Fruit fly (Drosophila melanogaster) whole organism, embryonic: ENCODE data around the gene Tasp1.
A peak's percentile ranks its signal among the peaks of the same experiment; 100 is the strongest.

Experiments
- BEAF-32 ChIP-seq: fragments of 200-800 bp; sonication (Bioruptor generic); optimal IDR thresholded peaks from 3 replicates; lab custom pipeline; 2017; ENCODE audit warnings: missing biosample characterization, missing genetic modification characterization, mild to moderate bottlenecking, moderate library complexity, missing genetic modification reagents
- Bdp1 ChIP-seq: fragments of 200-800 bp; sonication (Bioruptor generic); optimal IDR thresholded peaks from 3 replicates; lab custom pipeline; 2016; ENCODE audit warnings: missing biosample characterization, missing genetic modification characterization
- Blimp-1 ChIP-seq: fragments of 200-800 bp; sonication (Bioruptor generic); optimal IDR thresholded peaks from 3 replicates; lab custom pipeline; 2018; ENCODE audit warnings: missing biosample characterization, missing genetic modification characterization, mild to moderate bottlenecking, moderate library complexity, missing genetic modification reagents
- CG10543 ChIP-seq: fragments of 200-800 bp; sonication (Bioruptor generic); optimal IDR thresholded peaks from 3 replicates; lab custom pipeline; 2017; ENCODE audit warnings: missing biosample characterization, mild to moderate bottlenecking, missing genetic modification characterization, moderate library complexity
- CG11560 ChIP-seq: fragments of 200-800 bp; sonication (Bioruptor generic); IDR thresholded peaks from 3 replicates; pipeline ENCODE4 v1.3.6; 2022; ENCODE audit warnings: missing biosample characterization, missing genetic modification characterization
- CG12391 ChIP-seq: fragments of 200-800 bp; sonication (Bioruptor generic); optimal IDR thresholded peaks from 3 replicates; lab custom pipeline; 2018; ENCODE audit warnings: missing biosample characterization, mild to moderate bottlenecking, missing genetic modification characterization, moderate library complexity
- CG13775 ChIP-seq: fragments of 200-800 bp; sonication (Bioruptor generic); optimal IDR thresholded peaks from 3 replicates; lab custom pipeline; 2017; ENCODE audit warnings: missing biosample characterization, mild to moderate bottlenecking, missing genetic modification characterization
- CG14441 ChIP-seq: fragments of 200-800 bp; sonication (Bioruptor generic); IDR thresholded peaks from 2 replicates; pipeline ENCODE4 v1.3.6; 2022; ENCODE audit warnings: missing biosample characterization, missing genetic modification characterization
- CG17361 ChIP-seq: fragments of 200-800 bp; sonication (Bioruptor generic); IDR thresholded peaks from 3 replicates; pipeline ENCODE4 v1.3.6; 2022; ENCODE audit warnings: missing biosample characterization, missing genetic modification characterization
- CG17385 ChIP-seq: fragments of 200-800 bp; sonication (Bioruptor generic); optimal IDR thresholded peaks from 3 replicates; lab custom pipeline; 2018; ENCODE audit warnings: missing biosample characterization, mild to moderate bottlenecking, missing genetic modification characterization
- CG18619 ChIP-seq: fragments of 200-800 bp; sonication (Bioruptor generic); optimal IDR thresholded peaks from 3 replicates; lab custom pipeline; 2017; ENCODE audit warnings: missing biosample characterization, mild to moderate bottlenecking, missing genetic modification characterization
- CG18764 ChIP-seq: fragments of 200-800 bp; sonication (Bioruptor generic); optimal IDR thresholded peaks from 3 replicates; lab custom pipeline; 2016; ENCODE audit warnings: missing biosample characterization, missing genetic modification characterization
- CG2199 ChIP-seq: fragments of 200-800 bp; sonication (Bioruptor generic); IDR thresholded peaks from 3 replicates; pipeline ENCODE4 v1.3.6; 2022; ENCODE audit warnings: missing biosample characterization, missing genetic modification characterization
- CG30020 ChIP-seq: fragments of 200-800 bp; optimal IDR thresholded peaks from 2 replicates; lab custom pipeline; 2019; ENCODE audit warnings: missing biosample characterization, mild to moderate bottlenecking, missing genetic modification characterization, moderate library complexity
- CG31388 ChIP-seq: fragments of 200-800 bp; sonication (Bioruptor generic); optimal IDR thresholded peaks from 2 replicates; lab custom pipeline; 2016; ENCODE audit warnings: missing biosample characterization, missing genetic modification characterization
- CG3407 ChIP-seq: fragments of 200-800 bp; sonication (Bioruptor generic); optimal IDR thresholded peaks from 2 replicates; lab custom pipeline; 2018; ENCODE audit warnings: missing biosample characterization, mild to moderate bottlenecking, missing genetic modification characterization
- CG5953 ChIP-seq: fragments of 200-800 bp; sonication (Bioruptor generic); IDR thresholded peaks from 2 replicates; pipeline ENCODE4 v1.3.6; 2022; ENCODE audit warnings: missing biosample characterization, missing genetic modification characterization
- CG6654 ChIP-seq: fragments of 200-800 bp; sonication (Bioruptor generic); optimal IDR thresholded peaks from 2 replicates; lab custom pipeline; 2017; ENCODE audit warnings: missing biosample characterization, mild to moderate bottlenecking, missing genetic modification characterization
- CG6689 ChIP-seq: fragments of 200-800 bp; sonication (Bioruptor generic); IDR thresholded peaks from 2 replicates; pipeline ENCODE4 v1.3.6; 2022; ENCODE audit warnings: missing biosample characterization, missing genetic modification characterization
- CG6765 ChIP-seq: fragments of 200-800 bp; sonication (Bioruptor generic); optimal IDR thresholded peaks from 3 replicates; lab custom pipeline; 2017; ENCODE audit warnings: missing biosample characterization, mild to moderate bottlenecking, missing genetic modification characterization
- CG9215 ChIP-seq: fragments of 200-800 bp; sonication (Bioruptor generic); IDR thresholded peaks from 2 replicates; pipeline ENCODE4 v1.3.6; 2022; ENCODE audit warnings: missing biosample characterization, missing genetic modification characterization
- Dad ChIP-seq: fragments of 200-800 bp; sonication (Bioruptor generic); optimal IDR thresholded peaks from 3 replicates; lab custom pipeline; 2016; ENCODE audit warnings: missing biosample characterization, missing genetic modification characterization
- Doc3 ChIP-seq: fragments of 200-800 bp; sonication (Bioruptor generic); IDR thresholded peaks from 3 replicates; pipeline ENCODE4 v1.3.6; 2022; ENCODE audit warnings: missing biosample characterization, missing genetic modification characterization; ENCODE audit not compliant: partially characterized antibody
- Elba2 ChIP-seq: fragments of 200-800 bp; sonication (Bioruptor generic); optimal IDR thresholded peaks from 3 replicates; lab custom pipeline; 2016; ENCODE audit warnings: missing biosample characterization, missing genetic modification characterization
- GATAe ChIP-seq: fragments of 200-800 bp; sonication (Bioruptor generic); conservative IDR thresholded peaks from 2 replicates; pipeline ENCODE4 v1.3.6; 2022; ENCODE audit warnings: missing biosample characterization, missing genetic modification characterization
- HHEX ChIP-seq: fragments of 200-800 bp; sonication (Bioruptor generic); optimal IDR thresholded peaks from 3 replicates; lab custom pipeline; 2017; ENCODE audit warnings: missing biosample characterization, mild to moderate bottlenecking, missing genetic modification characterization, missing genetic modification reagents
- HLH54F ChIP-seq: fragments of 200-800 bp; sonication (Bioruptor generic); optimal IDR thresholded peaks from 3 replicates; lab custom pipeline; 2016; ENCODE audit warnings: missing biosample characterization, missing genetic modification characterization
- Myb ChIP-seq: fragments of 200-800 bp; sonication (Bioruptor generic); optimal IDR thresholded peaks from 2 replicates; lab custom pipeline; 2016; ENCODE audit warnings: missing biosample characterization, missing genetic modification characterization
- Oaz ChIP-seq: fragments of 200-800 bp; sonication (Bioruptor generic); IDR thresholded peaks from 2 replicates; pipeline ENCODE4 v1.3.6; 2022; ENCODE audit warnings: missing biosample characterization, missing genetic modification characterization
- Oli ChIP-seq: fragments of 200-800 bp; sonication (Bioruptor generic); optimal IDR thresholded peaks from 2 replicates; lab custom pipeline; 2018; ENCODE audit warnings: missing biosample characterization, mild to moderate bottlenecking, missing genetic modification characterization, moderate library complexity
- Usf ChIP-seq: fragments of 200-800 bp; sonication (Bioruptor generic); optimal IDR thresholded peaks from 2 replicates; lab custom pipeline; 2017; ENCODE audit warnings: missing genotype, missing biosample characterization, missing genetic modification characterization
- Vsx1 ChIP-seq: fragments of 200-800 bp; sonication (Bioruptor generic); optimal IDR thresholded peaks from 2 replicates; lab custom pipeline; 2017; ENCODE audit warnings: missing biosample characterization, mild to moderate bottlenecking, missing genetic modification characterization, missing genetic modification reagents
- abd-A ChIP-seq: fragments of 200-800 bp; sonication (Bioruptor generic); optimal IDR thresholded peaks from 3 replicates; lab custom pipeline; 2019; ENCODE audit warnings: missing biosample characterization, mild to moderate bottlenecking, missing genetic modification characterization, moderate library complexity
- al ChIP-seq: fragments of 200-800 bp; sonication (Bioruptor generic); IDR thresholded peaks from 2 replicates; pipeline ENCODE4 v1.3.6; 2022; ENCODE audit warnings: missing biosample characterization, missing genetic modification characterization
- ap ChIP-seq: fragments of 200-800 bp; sonication (Bioruptor generic); IDR thresholded peaks from 2 replicates; pipeline ENCODE4 v1.3.6; 2022; ENCODE audit warnings: missing biosample characterization, missing genetic modification characterization
- crc ChIP-seq: fragments of 200-800 bp; sonication (Bioruptor generic); optimal IDR thresholded peaks from 2 replicates; lab custom pipeline; 2016; ENCODE audit warnings: missing biosample characterization, missing genetic modification characterization
- da ChIP-seq: fragments of 200-800 bp; sonication (Bioruptor generic); optimal IDR thresholded peaks from 2 replicates; lab custom pipeline; 2016; ENCODE audit warnings: missing biosample characterization, missing genetic modification characterization
- gce ChIP-seq: fragments of 200-800 bp; sonication (Bioruptor generic); IDR thresholded peaks from 3 replicates; pipeline ENCODE4 v1.3.6; 2022; ENCODE audit warnings: missing biosample characterization, missing genetic modification characterization
- gsb-n ChIP-seq: fragments of 200-800 bp; sonication (Bioruptor generic); optimal IDR thresholded peaks from 3 replicates; lab custom pipeline; 2018; ENCODE audit warnings: missing biosample characterization, mild to moderate bottlenecking, missing genetic modification characterization
- jigr1 ChIP-seq: fragments of 200-800 bp; sonication (Bioruptor generic); IDR thresholded peaks from 3 replicates; pipeline ENCODE4 v1.3.6; 2022; ENCODE audit warnings: missing biosample characterization, missing genetic modification characterization
- jing ChIP-seq: fragments of 200-800 bp; sonication (Bioruptor generic); optimal IDR thresholded peaks from 2 replicates; lab custom pipeline; 2018; ENCODE audit warnings: missing biosample characterization, mild to moderate bottlenecking, missing genetic modification characterization
- maf-S ChIP-seq: fragments of 200-800 bp; sonication (Bioruptor generic); optimal IDR thresholded peaks from 2 replicates; lab custom pipeline; 2016; ENCODE audit warnings: missing biosample characterization, missing genetic modification characterization
- mld ChIP-seq: fragments of 200-800 bp; sonication (Bioruptor generic); IDR thresholded peaks from 3 replicates; pipeline ENCODE4 v1.3.6; 2022; ENCODE audit warnings: missing biosample characterization, missing genetic modification characterization; ENCODE audit not compliant: partially characterized antibody
- nau ChIP-seq: fragments of 200-800 bp; sonication (Bioruptor generic); optimal IDR thresholded peaks from 3 replicates; lab custom pipeline; 2017; ENCODE audit warnings: missing biosample characterization, mild to moderate bottlenecking, missing genetic modification characterization, missing genetic modification reagents
- oc ChIP-seq: fragments of 200-800 bp; sonication (Bioruptor generic); optimal IDR thresholded peaks from 2 replicates; lab custom pipeline; 2018; ENCODE audit warnings: missing biosample characterization, mild to moderate bottlenecking, missing genetic modification characterization, moderate library complexity
- row ChIP-seq: fragments of 200-800 bp; sonication (Bioruptor generic); IDR thresholded peaks from 3 replicates; pipeline ENCODE4 v1.3.6; 2022; ENCODE audit warnings: missing biosample characterization, missing genetic modification characterization
- schlank ChIP-seq: fragments of 200-800 bp; sonication (Bioruptor generic); optimal IDR thresholded peaks from 2 replicates; lab custom pipeline; 2018; ENCODE audit warnings: missing biosample characterization, mild to moderate bottlenecking, missing genetic modification characterization
- sug ChIP-seq: fragments of 200-800 bp; optimal IDR thresholded peaks from 2 replicates; lab custom pipeline; 2019; ENCODE audit warnings: missing biosample characterization, mild to moderate bottlenecking, missing genetic modification characterization, moderate library complexity
- tna ChIP-seq: fragments of 200-800 bp; sonication (Bioruptor generic); IDR thresholded peaks from 2 replicates; pipeline ENCODE4 v1.3.6; 2022; ENCODE audit warnings: missing biosample characterization, missing genetic modification characterization; ENCODE audit not compliant: partially characterized antibody
- toy ChIP-seq: fragments of 200-800 bp; sonication (Bioruptor generic); IDR thresholded peaks from 2 replicates; pipeline ENCODE4 v1.3.6; 2022; ENCODE audit warnings: missing biosample characterization, missing genetic modification characterization
- unc-4 ChIP-seq: fragments of 200-800 bp; sonication (Bioruptor generic); IDR thresholded peaks from 2 replicates; pipeline ENCODE4 v1.3.6; 2022; ENCODE audit warnings: missing biosample characterization, missing genetic modification characterization; ENCODE audit not compliant: partially characterized antibody

Tasp1 gene

DNA sequence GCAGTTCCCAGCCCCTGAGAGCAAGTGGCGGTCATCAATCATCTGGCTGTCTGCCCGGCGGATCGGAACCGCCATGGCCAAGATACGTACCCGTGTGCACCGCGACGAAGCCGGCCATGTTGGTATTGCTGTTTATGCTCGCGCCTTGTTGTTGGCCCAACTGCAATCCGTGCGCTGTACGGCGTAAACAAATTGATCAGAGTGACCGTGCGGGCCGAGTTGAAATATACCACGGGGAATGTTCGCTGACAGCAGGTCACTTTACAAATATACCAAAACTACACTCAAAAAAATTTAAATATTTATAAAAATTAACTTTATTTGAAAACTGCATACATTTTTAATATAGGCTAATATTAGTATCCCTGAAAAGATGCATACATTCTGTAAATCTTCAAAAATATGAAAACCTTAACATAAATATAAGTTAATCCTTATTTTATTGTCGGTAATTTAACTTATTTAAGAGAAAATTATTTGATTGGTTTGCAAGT, at the start of gene Tasp1 (continued):
- peak; percentile 5 for TF ChIP-seq HHEX (GFP tag; lab: Kevin White, UChicago)
- no peak; the same call in 1 of the 3 replicates for TF ChIP-seq CG17361
- TF ChIP-seq CG14441 (GFP tag; lab: Robert Waterston, UW): no peak
- TF ChIP-seq CG11560: no peak; the same call in 2 of the 3 replicates
- TF ChIP-seq al: peak; percentile 52; the same call in 1 of the 2 replicates
- TF ChIP-seq CG6765 (GFP tag; lab: Kevin White, UChicago): no peak
- TF ChIP-seq row: peak; percentile 85
- TF ChIP-seq CG6654 (GFP tag; lab: Kevin White, UChicago): no peak
- TF ChIP-seq Doc3 (GFP tag; lab: Robert Waterston, UW): no peak
- no peak for TF ChIP-seq maf-S (GFP tag; lab: Kevin White, UChicago)
- TF ChIP-seq CG3407 (GFP tag; lab: Kevin White, UChicago): no peak
- TF ChIP-seq Vsx1 (GFP tag; lab: Kevin White, UChicago): no peak
- TF ChIP-seq Dad (GFP tag; lab: Kevin White, UChicago): no peak
- no peak for TF ChIP-seq toy (GFP tag; lab: Robert Waterston, UW)
- no peak for TF ChIP-seq Myb
- TF ChIP-seq CG6689 (GFP tag; lab: Robert Waterston, UW): peak; percentile 80
- peak; percentile 49 for TF ChIP-seq CG13775 (GFP tag; lab: Kevin White, UChicago)
- peak; percentile 50; the same call in 1 of the 3 replicates for TF ChIP-seq gce (GFP tag; lab: Robert Waterston, UW)
- no peak for TF ChIP-seq da (GFP tag; lab: Kevin White, UChicago)
- TF ChIP-seq CG2199: no peak
- no peak for TF ChIP-seq schlank (tag; lab: Kevin White, UChicago)
- TF ChIP-seq CG9215 (GFP tag; lab: Robert Waterston, UW): no peak
- no peak for TF ChIP-seq Elba2 (GFP tag; lab: Kevin White, UChicago)
- no peak for TF ChIP-seq oc (tag; lab: Kevin White, UChicago)
- no peak for TF ChIP-seq CG5953
- TF ChIP-seq CG31388 (GFP tag; lab: Kevin White, UChicago): peak; percentile 7
- TF ChIP-seq jing: no peak
- TF ChIP-seq CG30020 (tag; lab: Kevin White, UChicago): peak; percentile 26
- peak; percentile 51; the same call in 1 of the 2 replicates for TF ChIP-seq Oaz (GFP tag; lab: Robert Waterston, UW)
- TF ChIP-seq abd-A (tag; lab: Kevin White, UChicago): no peak
- TF ChIP-seq CG10543 (GFP tag; lab: Kevin White, UChicago): no peak
- TF ChIP-seq Usf (GFP tag; lab: Kevin White, UChicago): no peak
- TF ChIP-seq crc: no peak
- TF ChIP-seq Blimp-1 (GFP tag; lab: Kevin White, UChicago): no peak
- no peak for TF ChIP-seq tna
- TF ChIP-seq nau: no peak
- TF ChIP-seq ap (GFP tag; lab: Robert Waterston, UW): peak; percentile 38; the same call in 1 of the 2 replicates
- no peak for TF ChIP-seq jigr1 (GFP tag; lab: Robert Waterston, UW)
- TF ChIP-seq CG12391 (tag; lab: Kevin White, UChicago): peak; percentile 81
- no peak for TF ChIP-seq HLH54F (GFP tag; lab: Kevin White, UChicago)
- TF ChIP-seq Bdp1 (GFP tag; lab: Kevin White, UChicago): peak; percentile 20
- peak; percentile 47 for TF ChIP-seq sug (tag; lab: Kevin White, UChicago)
- TF ChIP-seq CG18764 (GFP tag; lab: Kevin White, UChicago): peak; percentile 27
- TF ChIP-seq CG18619 (GFP tag; lab: Kevin White, UChicago): peak; percentile 56
- TF ChIP-seq Oli (tag; lab: Kevin White, UChicago): peak; percentile 42
- peak; percentile 21 for TF ChIP-seq BEAF-32 (GFP tag; lab: Kevin White, UChicago)
- TF ChIP-seq GATAe (GFP tag; lab: Robert Waterston, UW): no peak
- TF ChIP-seq mld (GFP tag; lab: Robert Waterston, UW): no peak
- peak; percentile 7 for TF ChIP-seq CG17385 (GFP tag; lab: Kevin White, UChicago)
- no peak for TF ChIP-seq unc-4 (GFP tag; lab: Robert Waterston, UW)
- TF ChIP-seq gsb-n: no peak
